In the genomic region with DNA sequence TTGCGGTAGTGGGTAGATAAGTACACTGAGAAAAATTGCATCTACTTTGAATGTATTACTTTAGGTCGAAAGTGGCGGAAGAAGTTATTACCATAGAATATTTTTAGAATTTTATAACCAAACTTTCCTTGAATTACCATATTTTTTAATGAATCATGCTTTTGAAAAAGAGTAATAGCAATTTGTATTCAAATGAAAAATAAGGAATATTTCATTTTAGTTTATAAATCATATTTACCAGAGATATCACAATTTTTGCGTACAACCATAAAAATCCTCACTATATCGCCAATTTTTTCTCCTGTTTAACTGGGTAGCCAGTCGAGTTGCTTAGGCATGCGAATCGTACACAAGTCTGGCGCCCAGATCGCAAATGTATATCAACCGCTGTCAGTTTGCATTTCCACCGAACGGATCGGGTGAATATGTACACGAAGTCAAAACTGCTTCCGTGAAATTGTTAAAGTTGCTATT, we compare ENCODE assay signal across 2 fruit fly cellular contexts.
TF ChIP-seq lines count a peak whose summit lies in the region.

No protein-coding gene starts in this region.

TF ChIP-seq in whole organism, prepupa, 60 proteins besides CTCF, POLR2A, EP300 and RAD21 (continued from another document):
- TF ChIP-seq CG6792 (GFP tag; optimal IDR thresholded peaks at IDR 0.05; lab: Kevin White, UChicago) (peak; percentile 71), pdm3 (GFP tag; optimal IDR thresholded peaks at IDR 0.05; lab: Kevin White, UChicago) (peak; percentile 72), CG31627 (GFP tag; optimal IDR thresholded peaks at IDR 0.05; lab: Kevin White, UChicago) (peak; percentile 65), CG7368 (GFP tag; optimal IDR thresholded peaks at IDR 0.05; lab: Kevin White, UChicago) (peak; percentile 60), CG3919 (GFP tag; optimal IDR thresholded peaks at IDR 0.05; lab: Kevin White, UChicago) (peak; percentile 89), CG11762 (GFP tag; optimal IDR thresholded peaks at IDR 0.05; lab: Kevin White, UChicago; ENCODE audit: insufficient read depth) (peak; percentile 73), dsx (GFP tag; optimal IDR thresholded peaks at IDR 0.05; lab: Kevin White, UChicago; ENCODE audit: poor library complexity, severe bottlenecking) (peak; percentile 73), Smox (GFP tag; optimal IDR thresholded peaks at IDR 0.05; lab: Kevin White, UChicago) (peak; percentile 61), Sox14 (GFP tag; optimal IDR thresholded peaks at IDR 0.05; lab: Kevin White, UChicago) (peak; percentile 74), ss (GFP tag; optimal IDR thresholded peaks at IDR 0.05; lab: Kevin White, UChicago) (peak; percentile 73 to 78), Eip75B (GFP tag; optimal IDR thresholded peaks at IDR 0.05; lab: Kevin White, UChicago) (peak; percentile 84), topi (GFP tag; optimal IDR thresholded peaks at IDR 0.05; lab: Kevin White, UChicago) (peak; percentile 78), salr (GFP tag; optimal IDR thresholded peaks at IDR 0.05; lab: Kevin White, UChicago) (peak in 1 of 2 experiments; percentile 80), Blimp-1 (GFP tag; optimal IDR thresholded peaks at IDR 0.05; lab: Kevin White, UChicago) (no peak), Hr4 (GFP tag; optimal IDR thresholded peaks at IDR 0.05; lab: Kevin White, UChicago) (peak; percentile 81), achi (GFP tag; optimal IDR thresholded peaks at IDR 0.05; lab: Kevin White, UChicago) (peak; percentile 77), cyc (GFP tag; optimal IDR thresholded peaks at IDR 0.05; lab: Kevin White, UChicago) (peak; percentile 60), Ets21C (GFP tag; optimal IDR thresholded peaks at IDR 0.05; lab: Kevin White, UChicago) (peak; percentile 39), esn (GFP tag; optimal IDR thresholded peaks at IDR 0.05; lab: Kevin White, UChicago) (peak; percentile 73), CG16779 (tag; optimal IDR thresholded peaks at IDR 0.05; lab: Kevin White, UChicago) (peak; percentile 49), lz (GFP tag; optimal IDR thresholded peaks at IDR 0.05; lab: Kevin White, UChicago) (peak; percentile 69), CG11294 (GFP tag; IDR thresholded peaks at IDR 0.05; lab: Robert Waterston, UW) (peak; percentile 72), Gug (GFP tag; IDR thresholded peaks at IDR 0.05; lab: Robert Waterston, UW) (peak; percentile 70), OdsH (GFP tag; optimal IDR thresholded peaks at IDR 0.05; lab: Kevin White, UChicago) (peak; percentile 82), CG6276 (GFP tag; optimal IDR thresholded peaks at IDR 0.05; lab: Kevin White, UChicago) (peak; percentile 87), fd59A (GFP tag; optimal IDR thresholded peaks at IDR 0.05; lab: Kevin White, UChicago) (peak; percentile 72), eg (GFP tag; IDR thresholded peaks at IDR 0.05; lab: Robert Waterston, UW) (peak; percentile 87), CG4318 (GFP tag; optimal IDR thresholded peaks at IDR 0.05; lab: Kevin White, UChicago) (peak; percentile 81), CG34406 (GFP tag; optimal IDR thresholded peaks at IDR 0.05; lab: Kevin White, UChicago) (peak; percentile 58), fkh (GFP tag; optimal IDR thresholded peaks at IDR 0.05; lab: Kevin White, UChicago) (no peak), Met (GFP tag; optimal IDR thresholded peaks at IDR 0.05; lab: Kevin White, UChicago) (peak; percentile 55), Eip78C (GFP tag; lab: Kevin White, UChicago) (peak; percentile 95), CG3032 (tag; optimal IDR thresholded peaks at IDR 0.05; lab: Kevin White, UChicago) (peak; percentile 84), fd85E (GFP tag; optimal IDR thresholded peaks at IDR 0.05; lab: Kevin White, UChicago) (no peak), svp (GFP tag; lab: Kevin White, UChicago) (peak; percentile 25), CG9139 (GFP tag; optimal IDR thresholded peaks at IDR 0.05; lab: Kevin White, UChicago) (peak; percentile 66)

TF ChIP-seq in whole organism, wandering third instar larva, 38 proteins besides CTCF, POLR2A, EP300 and RAD21 (continued from another document):
- TF ChIP-seq jim (GFP tag; optimal IDR thresholded peaks at IDR 0.05; lab: Kevin White, UChicago) (no peak), OdsH (GFP tag; optimal IDR thresholded peaks at IDR 0.05; lab: Kevin White, UChicago) (peak; percentile 44), tai (GFP tag; optimal IDR thresholded peaks at IDR 0.05; lab: Kevin White, UChicago) (no peak), Sp1 (GFP tag; optimal IDR thresholded peaks at IDR 0.05; lab: Kevin White, UChicago) (peak; percentile 58), dmrt93B (GFP tag; optimal IDR thresholded peaks at IDR 0.05; lab: Kevin White, UChicago) (peak; percentile 32), ey (GFP tag; optimal IDR thresholded peaks at IDR 0.05; lab: Kevin White, UChicago) (peak; percentile 49), dsf (GFP tag; optimal IDR thresholded peaks at IDR 0.05; lab: Kevin White, UChicago; ENCODE audit: borderline replicate concordance) (no peak)
